Fruit fly (Drosophila melanogaster) whole organism, embryonic: ENCODE measurements around the gene CHES-1-like.

Experiments
- Abd-B ChIP-seq: fragments of 200-800 bp; sonication (Bioruptor generic); optimal IDR thresholded peaks from 2 replicates; lab custom pipeline; 2018; ENCODE audit warnings: missing biosample characterization, mild to moderate bottlenecking, missing genetic modification characterization, moderate library complexity
- Asciz ChIP-seq: fragments of 200-800 bp; sonication (Bioruptor generic); optimal IDR thresholded peaks from 2 replicates; lab custom pipeline; 2017; ENCODE audit warnings: missing biosample characterization, mild to moderate bottlenecking, missing genetic modification characterization, missing genetic modification reagents
- BtbVII ChIP-seq: fragments of 200-800 bp; sonication (Bioruptor generic); optimal IDR thresholded peaks from 3 replicates; lab custom pipeline; 2017; ENCODE audit warnings: missing biosample characterization, mild to moderate bottlenecking, missing genetic modification characterization
- Bteb2 ChIP-seq: fragments of 200-800 bp; sonication (Bioruptor generic); optimal IDR thresholded peaks from 2 replicates; lab custom pipeline; 2016; ENCODE audit warnings: missing biosample characterization, missing genetic modification characterization
- CG10654 ChIP-seq: fragments of 200-800 bp; sonication (Bioruptor generic); optimal IDR thresholded peaks from 2 replicates; lab custom pipeline; 2016; ENCODE audit warnings: missing biosample characterization, missing genetic modification characterization
- CG10979 ChIP-seq: fragments of 200-800 bp; sonication (Bioruptor generic); optimal IDR thresholded peaks from 2 replicates; lab custom pipeline; 2018; ENCODE audit warnings: missing biosample characterization, mild to moderate bottlenecking, missing genetic modification characterization, moderate library complexity
- CG11504 ChIP-seq: fragments of 200-800 bp; sonication (Bioruptor generic); optimal IDR thresholded peaks from 3 replicates; lab custom pipeline; 2019; ENCODE audit warnings: missing biosample characterization, mild to moderate bottlenecking, missing genetic modification characterization, moderate library complexity
- CG12659 ChIP-seq: fragments of 200-800 bp; sonication (Bioruptor generic); optimal IDR thresholded peaks from 3 replicates; lab custom pipeline; 2017; ENCODE audit warnings: mild to moderate bottlenecking, missing biosample characterization, missing genetic modification reagents, missing genetic modification characterization
- CG14441 ChIP-seq: fragments of 200-800 bp; sonication (Bioruptor generic); IDR thresholded peaks from 2 replicates; pipeline ENCODE4 v1.3.6; 2022; ENCODE audit warnings: missing biosample characterization, missing genetic modification characterization
- CG15011 ChIP-seq: fragments of 200-800 bp; sonication (Bioruptor generic); optimal IDR thresholded peaks from 3 replicates; lab custom pipeline; 2018; ENCODE audit warnings: missing biosample characterization, mild to moderate bottlenecking, missing genetic modification characterization
- CG15696 ChIP-seq: fragments of 200-800 bp; sonication (Bioruptor generic); optimal IDR thresholded peaks from 2 replicates; lab custom pipeline; 2019; ENCODE audit warnings: missing biosample characterization, mild to moderate bottlenecking, missing genetic modification characterization, moderate library complexity
- CG17802 ChIP-seq: fragments of 200-800 bp; sonication (Bioruptor generic); optimal IDR thresholded peaks from 2 replicates; lab custom pipeline; 2018; ENCODE audit warnings: missing biosample characterization, mild to moderate bottlenecking, missing genetic modification characterization, moderate library complexity
- CG2120 ChIP-seq: fragments of 200-800 bp; sonication (Bioruptor generic); optimal IDR thresholded peaks from 3 replicates; lab custom pipeline; 2016; ENCODE audit warnings: missing biosample characterization, missing genetic modification characterization
- CG2889 ChIP-seq: fragments of 200-800 bp; sonication (Bioruptor generic); IDR thresholded peaks from 3 replicates; pipeline ENCODE4 v1.3.6; 2022; ENCODE audit warnings: missing biosample characterization, missing genetic modification characterization
- CG30403 ChIP-seq: fragments of 200-800 bp; sonication (Bioruptor generic); optimal IDR thresholded peaks from 3 replicates; lab custom pipeline; 2016; ENCODE audit warnings: missing biosample characterization, missing genetic modification characterization
- CG31441 ChIP-seq: fragments of 200-800 bp; sonication (Bioruptor generic); IDR thresholded peaks from 2 replicates; pipeline ENCODE4 v1.3.6; 2022; ENCODE audit warnings: missing biosample characterization, missing genetic modification characterization
- CG32772 ChIP-seq: fragments of 200-800 bp; sonication (Bioruptor generic); IDR thresholded peaks from 2 replicates; pipeline ENCODE4 v1.3.6; 2022; ENCODE audit warnings: missing biosample characterization, missing genetic modification characterization
- CG3281 ChIP-seq: fragments of 200-800 bp; sonication (Bioruptor generic); optimal IDR thresholded peaks from 3 replicates; lab custom pipeline; 2017; ENCODE audit warnings: missing biosample characterization, mild to moderate bottlenecking, missing genetic modification characterization
- CG33213 ChIP-seq: fragments of 200-800 bp; sonication (Bioruptor generic); optimal IDR thresholded peaks from 3 replicates; lab custom pipeline; 2016; ENCODE audit warnings: missing biosample characterization, missing genetic modification characterization
- CG33557 ChIP-seq: fragments of 200-800 bp; sonication (Bioruptor generic); optimal IDR thresholded peaks from 2 replicates; lab custom pipeline; 2019; ENCODE audit warnings: missing biosample characterization, mild to moderate bottlenecking, missing genetic modification characterization, moderate library complexity
- CG4854 ChIP-seq: fragments of 200-800 bp; sonication (Bioruptor generic); optimal IDR thresholded peaks from 2 replicates; lab custom pipeline; 2016; ENCODE audit warnings: missing biosample characterization, missing genetic modification characterization, inconsistent platforms
- CG6683 ChIP-seq: fragments of 200-800 bp; sonication (Bioruptor generic); optimal IDR thresholded peaks from 2 replicates; lab custom pipeline; 2017; ENCODE audit warnings: missing biosample characterization, mild to moderate bottlenecking, missing genetic modification characterization, missing genetic modification reagents
- CG7372 ChIP-seq: fragments of 200-800 bp; sonication (Bioruptor generic); IDR thresholded peaks from 2 replicates; pipeline ENCODE4 v1.3.6; 2022; ENCODE audit warnings: missing biosample characterization, missing genetic modification characterization
- Camta ChIP-seq: fragments of 200-800 bp; sonication (Bioruptor generic); optimal IDR thresholded peaks from 2 replicates; lab custom pipeline; 2016; ENCODE audit warnings: missing biosample characterization, missing genetic modification characterization
- CoRest ChIP-seq: fragments of 200-800 bp; sonication (Bioruptor generic); optimal IDR thresholded peaks from 3 replicates; lab custom pipeline; 2018; ENCODE audit warnings: missing biosample characterization, mild to moderate bottlenecking, missing genetic modification characterization, moderate library complexity
- Hr3 ChIP-seq: fragments of 200-800 bp; sonication (Bioruptor generic); optimal IDR thresholded peaks from 3 replicates; lab custom pipeline; 2016; ENCODE audit warnings: missing biosample characterization, missing genetic modification characterization
- Nf-YB ChIP-seq: fragments of 200-800 bp; sonication (Bioruptor generic); optimal IDR thresholded peaks from 3 replicates; lab custom pipeline; 2019; ENCODE audit warnings: missing biosample characterization, mild to moderate bottlenecking, missing genetic modification characterization, moderate library complexity
- NfI ChIP-seq: fragments of 200-800 bp; sonication (Bioruptor generic); optimal IDR thresholded peaks from 3 replicates; lab custom pipeline; 2018; ENCODE audit warnings: missing biosample characterization, mild to moderate bottlenecking, missing genetic modification characterization, moderate library complexity
- Ssrp ChIP-seq: fragments of 200-800 bp; sonication (Bioruptor generic); optimal IDR thresholded peaks from 2 replicates; lab custom pipeline; 2018; ENCODE audit warnings: missing biosample characterization, mild to moderate bottlenecking, missing genetic modification characterization, moderate library complexity
- Xbp1 ChIP-seq: fragments of 200-800 bp; sonication (Bioruptor generic); optimal IDR thresholded peaks from 3 replicates; lab custom pipeline; 2016; ENCODE audit warnings: missing biosample characterization, mild to moderate bottlenecking, missing genetic modification characterization
- az2 ChIP-seq: fragments of 200-800 bp; sonication (Bioruptor generic); optimal IDR thresholded peaks from 3 replicates; lab custom pipeline; 2016; ENCODE audit warnings: missing biosample characterization, missing genetic modification characterization
- bbx ChIP-seq: fragments of 200-800 bp; sonication (Bioruptor generic); IDR thresholded peaks from 2 replicates; pipeline ENCODE4 v1.3.6; 2022; ENCODE audit warnings: missing biosample characterization, missing genetic modification characterization; ENCODE audit not compliant: partially characterized antibody
- croc ChIP-seq: fragments of 200-800 bp; sonication (Bioruptor generic); conservative IDR thresholded peaks from 3 replicates; pipeline ENCODE4 v1.3.6; 2022; ENCODE audit warnings: missing biosample characterization, missing genetic modification characterization
- cwo ChIP-seq: fragments of 200-800 bp; sonication (Bioruptor generic); optimal IDR thresholded peaks from 3 replicates; lab custom pipeline; 2017; ENCODE audit warnings: missing biosample characterization, missing genetic modification characterization, mild to moderate bottlenecking, moderate library complexity, missing genetic modification reagents
- dm ChIP-seq: fragments of 200-800 bp; sonication (Bioruptor generic); optimal IDR thresholded peaks from 3 replicates; lab custom pipeline; 2016; ENCODE audit warnings: missing biosample characterization, missing genetic modification characterization
- dmrt99B ChIP-seq: fragments of 200-800 bp; sonication (Bioruptor generic); optimal IDR thresholded peaks from 2 replicates; lab custom pipeline; 2018; ENCODE audit warnings: missing biosample characterization, mild to moderate bottlenecking, missing genetic modification characterization, moderate library complexity
- eyg ChIP-seq: fragments of 200-800 bp; sonication (Bioruptor generic); optimal IDR thresholded peaks from 3 replicates; lab custom pipeline; 2016; ENCODE audit warnings: missing biosample characterization, missing genetic modification characterization
- fu2 ChIP-seq: fragments of 200-800 bp; sonication (Bioruptor generic); optimal IDR thresholded peaks from 2 replicates; lab custom pipeline; 2016; ENCODE audit warnings: missing biosample characterization, missing genetic modification characterization
- gfzf ChIP-seq: fragments of 200-800 bp; sonication (Bioruptor generic); optimal IDR thresholded peaks from 2 replicates; lab custom pipeline; 2016; ENCODE audit warnings: missing biosample characterization, mild to moderate bottlenecking, missing genetic modification characterization, moderate library complexity
- gro ChIP-seq: fragments of 200-800 bp; sonication (Bioruptor generic); optimal IDR thresholded peaks from 2 replicates; lab custom pipeline; 2016; ENCODE audit warnings: missing biosample characterization, missing genetic modification characterization
- jing ChIP-seq: fragments of 200-800 bp; sonication (Bioruptor generic); optimal IDR thresholded peaks from 2 replicates; lab custom pipeline; 2018; ENCODE audit warnings: missing biosample characterization, mild to moderate bottlenecking, missing genetic modification characterization
- lbe ChIP-seq: fragments of 200-800 bp; sonication (Bioruptor generic); optimal IDR thresholded peaks from 2 replicates; lab custom pipeline; 2016; ENCODE audit warnings: missing biosample characterization, mild to moderate bottlenecking, missing genetic modification characterization
- nerfin-1 ChIP-seq: fragments of 200-800 bp; sonication (Bioruptor generic); optimal IDR thresholded peaks from 3 replicates; lab custom pipeline; 2019; ENCODE audit warnings: missing biosample characterization, mild to moderate bottlenecking, missing genetic modification characterization, moderate library complexity
- psq ChIP-seq: fragments of 200-800 bp; sonication (Bioruptor generic); optimal IDR thresholded peaks from 2 replicates; lab custom pipeline; 2017; ENCODE audit warnings: missing biosample characterization, missing genetic modification characterization
- pzg ChIP-seq: fragments of 200-800 bp; sonication (Bioruptor generic); optimal IDR thresholded peaks from 3 replicates; lab custom pipeline; 2018; ENCODE audit warnings: missing biosample characterization, mild to moderate bottlenecking, missing genetic modification characterization, moderate library complexity
- sr ChIP-seq: fragments of 200-800 bp; sonication (Bioruptor generic); IDR thresholded peaks from 3 replicates; pipeline ENCODE4 v1.3.6; 2022; ENCODE audit warnings: missing biosample characterization, missing genetic modification characterization
- tio ChIP-seq: fragments of 200-800 bp; sonication (Bioruptor generic); optimal IDR thresholded peaks from 2 replicates; lab custom pipeline; 2017; ENCODE audit warnings: missing biosample characterization, missing genetic modification characterization, inconsistent platforms
- ttk ChIP-seq: fragments of 200-800 bp; sonication (Bioruptor generic); IDR thresholded peaks from 2 replicates; pipeline ENCODE4 v2.1.2; 2022; ENCODE audit warnings: missing biosample characterization, missing genetic modification characterization
- unc-4 ChIP-seq: fragments of 200-800 bp; sonication (Bioruptor generic); IDR thresholded peaks from 2 replicates; pipeline ENCODE4 v1.3.6; 2022; ENCODE audit warnings: missing biosample characterization, missing genetic modification characterization; ENCODE audit not compliant: partially characterized antibody
- vfl ChIP-seq: fragments of 200-800 bp; sonication (Bioruptor generic); optimal IDR thresholded peaks from 2 replicates; lab custom pipeline; 2016; ENCODE audit warnings: missing biosample characterization, missing genetic modification characterization

The CHES-1-like gene

dm6 chrX:7692740-7693064, 16.5 kb downstream of the CHES-1-like start (continued):
- TF ChIP-seq gro (GFP tag; lab: Kevin White, UChicago) (peak; percentile 75), ttk (GFP tag; lab: Robert Waterston, UW) (peak; percentile 55; the same call in 1 of the 2 replicates), CG6683 (GFP tag; lab: Kevin White, UChicago) (peak; percentile 20), CG33213 (peak; percentile 17), CG32772 (GFP tag; lab: Robert Waterston, UW) (peak; percentile 64), CG33557 (no peak), Ssrp (tag; lab: Kevin White, UChicago) (peak; percentile 24), croc (GFP tag; lab: Robert Waterston, UW) (no peak), fu2 (peak; percentile 47), bbx (GFP tag; lab: Robert Waterston, UW) (no peak), jing (GFP tag; lab: Kevin White, UChicago) (peak; percentile 27), cwo (GFP tag; lab: Kevin White, UChicago) (peak; percentile 61), psq (GFP tag; lab: Kevin White, UChicago) (no peak), CG31441 (GFP tag; lab: Robert Waterston, UW) (no peak; the same call in 1 of the 2 replicates), NfI (GFP tag; lab: Kevin White, UChicago) (peak; percentile 73), CG15696 (no peak), CG2889 (GFP tag; lab: Robert Waterston, UW) (peak; percentile 61; the same call in 2 of the 3 replicates), CG14441 (GFP tag; lab: Robert Waterston, UW) (peak; percentile 82), Asciz (GFP tag; lab: Kevin White, UChicago) (peak; percentile 62), Camta (GFP tag; lab: Kevin White, UChicago) (peak; percentile 61), CG11504 (tag; lab: Kevin White, UChicago) (peak; percentile 72), vfl (GFP tag; lab: Kevin White, UChicago) (no peak), tio (peak; percentile 37), Nf-YB (GFP tag; lab: Kevin White, UChicago) (peak; percentile 14), unc-4 (GFP tag; lab: Robert Waterston, UW) (0 out of 2 replicates have a peak, but pooled peaks have one; percentile 10), CG4854 (GFP tag; lab: Kevin White, UChicago) (peak; percentile 43), lbe (GFP tag; lab: Kevin White, UChicago) (no peak), Xbp1 (peak; percentile 66), Abd-B (GFP tag; lab: Kevin White, UChicago) (no peak), CG12659 (GFP tag; lab: Kevin White, UChicago) (peak; percentile 28), CoRest (tag; lab: Kevin White, UChicago) (peak; percentile 67), Bteb2 (GFP tag; lab: Kevin White, UChicago) (peak; percentile 63), dm (GFP tag; lab: Kevin White, UChicago) (peak; percentile 26), az2 (peak; percentile 54), nerfin-1 (tag; lab: Kevin White, UChicago) (no peak), CG10654 (GFP tag; lab: Kevin White, UChicago) (peak; percentile 40), gfzf (no peak), dmrt99B (tag; lab: Kevin White, UChicago) (peak; percentile 89), CG3281 (GFP tag; lab: Kevin White, UChicago) (peak; percentile 76), CG7372 (GFP tag; lab: Robert Waterston, UW) (peak; percentile 61), CG2120 (GFP tag; lab: Kevin White, UChicago) (peak; percentile 89), pzg (GFP tag; lab: Kevin White, UChicago) (no peak), sr (GFP tag; lab: Robert Waterston, UW) (peak; percentile 6; the same call in 1 of the 3 replicates), CG15011 (GFP tag; lab: Kevin White, UChicago) (peak; percentile 48), CG17802 (tag; lab: Kevin White, UChicago) (no peak), CG10979 (tag; lab: Kevin White, UChicago) (peak; percentile 68), eyg (GFP tag; lab: Kevin White, UChicago) (peak; percentile 16), CG30403 (GFP tag; lab: Kevin White, UChicago) (peak; percentile 55), BtbVII (GFP tag; lab: Kevin White, UChicago) (peak; percentile 60), Hr3 (GFP tag; lab: Kevin White, UChicago) (peak; percentile 43)
